Worm (Caenorhabditis elegans) whole organism, L1 larva: ENCODE data around the gene Y38C1BA.4.

Experiments used
- aly-2 ChIP-seq: fragments of 150-350 bp; optimal IDR thresholded peaks from 2 replicates; lab custom pipeline; 2014; ENCODE audit warnings: missing biosample characterization, missing genetic modification characterization
- blmp-1 ChIP-seq: fragments of 150-350 bp; optimal IDR thresholded peaks from 2 replicates; lab custom pipeline; 2014; ENCODE audit warnings: missing biosample characterization, missing genetic modification characterization
- ceh-63 ChIP-seq: fragments of 200-800 bp; sonication (Bioruptor generic); optimal IDR thresholded peaks from 2 replicates; lab custom pipeline; 2018; ENCODE audit warnings: mild to moderate bottlenecking, missing genetic modification characterization, missing compliant biosample characterization
- ceh-8 ChIP-seq: fragments of 200-800 bp; sonication (Bioruptor generic); optimal IDR thresholded peaks from 2 replicates; lab custom pipeline; 2018; ENCODE audit warnings: mild to moderate bottlenecking, missing genetic modification characterization, moderate library complexity, missing compliant biosample characterization
- ceh-88 ChIP-seq: fragments of 200-800 bp; sonication (Bioruptor generic); IDR thresholded peaks from 2 replicates; pipeline ENCODE4 v1.3.6; 2022; ENCODE audit warnings: missing genetic modification characterization, missing compliant biosample characterization
- efl-1 ChIP-seq, 4 experiments: fragments of 150-350 bp; optimal IDR thresholded peaks in 3 of 4; peaks in 1 of 4; 1 replicate in 1 of 4; 2 replicates in 3 of 4; lab custom pipeline; 2014; ENCODE audit warnings: missing biosample characterization in 2 of 4, missing genetic modification characterization in 2 of 4, missing genetic modification reagents in 2 of 4
- egl-13 ChIP-seq: sonication (generic microtip); optimal IDR thresholded peaks from 2 replicates; lab custom pipeline; 2016; ENCODE audit warnings: missing genotype, missing genetic modification reagents, missing genetic modification characterization, missing compliant biosample characterization
- elt-2 ChIP-seq: sonication (generic microtip); optimal IDR thresholded peaks from 2 replicates; lab custom pipeline; 2016; ENCODE audit warnings: missing genetic modification characterization, mild to moderate bottlenecking, inconsistent platforms, missing compliant biosample characterization, missing genetic modification reagents
- elt-3 ChIP-seq, 6 experiments: fragments of 150-350 bp in 1 of 6; sonication (generic microtip); optimal IDR thresholded peaks; 2 replicates each; lab custom pipeline; 2017 to 2018; ENCODE audit warnings: missing biosample characterization in 6 of 6, missing genetic modification characterization in 6 of 6, inconsistent platforms in 1 of 6
- ets-5 ChIP-seq: fragments of 200-800 bp; sonication (Bioruptor generic); IDR thresholded peaks from 2 replicates; pipeline ENCODE4 v1.3.6; 2022; ENCODE audit warnings: missing genetic modification characterization, missing compliant biosample characterization
- grh-1 ChIP-seq: fragments of 200-800 bp; sonication (Bioruptor generic); IDR thresholded peaks from 2 replicates; pipeline ENCODE4 v1.3.6; 2022; ENCODE audit warnings: missing genetic modification reagents, missing genetic modification characterization, missing compliant biosample characterization
- jun-1 ChIP-seq: fragments of 150-350 bp; optimal IDR thresholded peaks from 2 replicates; lab custom pipeline; 2014; ENCODE audit warnings: missing biosample characterization, missing genetic modification reagents, missing genetic modification characterization
- lin-14 ChIP-seq: fragments of 200-800 bp; sonication (Bioruptor generic); optimal IDR thresholded peaks from 2 replicates; lab custom pipeline; 2018; ENCODE audit warnings: mild to moderate bottlenecking, missing genetic modification characterization, moderate library complexity, missing compliant biosample characterization
- lin-35 ChIP-seq, 2 experiments: fragments of 150-350 bp; optimal IDR thresholded peaks; 2 replicates each; lab custom pipeline; 2014; ENCODE audit warnings: missing biosample characterization in 2 of 2, missing genetic modification characterization in 2 of 2, missing genetic modification reagents in 2 of 2
- lin-39 ChIP-seq: fragments of 150-350 bp; optimal IDR thresholded peaks from 2 replicates; lab custom pipeline; 2014; ENCODE audit warnings: missing biosample characterization, missing genetic modification reagents, missing genetic modification characterization
- lsy-2 ChIP-seq, 2 experiments: fragments of 150-350 bp; optimal IDR thresholded peaks; 2 replicates each; lab custom pipeline; 2014; ENCODE audit warnings: missing biosample characterization in 2 of 2, missing genetic modification characterization in 2 of 2
- mdl-1 ChIP-seq, 2 experiments: fragments of 150-350 bp; optimal IDR thresholded peaks; 2 replicates each; lab custom pipeline; 2014 to 2017; ENCODE audit warnings: missing biosample characterization in 2 of 2, missing genetic modification characterization in 2 of 2, inconsistent platforms in 1 of 2
- mep-1 ChIP-seq: fragments of 150-350 bp; optimal IDR thresholded peaks from 2 replicates; lab custom pipeline; 2014; ENCODE audit warnings: missing biosample characterization, missing genetic modification characterization
- nhr-11 ChIP-seq: fragments of 150-350 bp; optimal IDR thresholded peaks from 2 replicates; lab custom pipeline; 2014; ENCODE audit warnings: missing biosample characterization, missing genetic modification characterization
- nhr-19 ChIP-seq: fragments of 200-800 bp; sonication (Bioruptor generic); conservative IDR thresholded peaks from 2 replicates; pipeline ENCODE4 v1.3.6; 2022; ENCODE audit warnings: missing genetic modification characterization, missing compliant biosample characterization
- nhr-20 ChIP-seq: sonication (generic microtip); optimal IDR thresholded peaks from 2 replicates; lab custom pipeline; 2016; ENCODE audit warnings: mild to moderate bottlenecking, missing genetic modification characterization, missing compliant biosample characterization
- nhr-47 ChIP-seq: sonication (generic microtip); optimal IDR thresholded peaks from 2 replicates; lab custom pipeline; 2016; ENCODE audit warnings: mild to moderate bottlenecking, missing genetic modification characterization, moderate library complexity, missing compliant biosample characterization
- nhr-71 ChIP-seq: sonication (generic microtip); optimal IDR thresholded peaks from 2 replicates; lab custom pipeline; 2016; ENCODE audit warnings: mild to moderate bottlenecking, missing genetic modification characterization, moderate library complexity, missing compliant biosample characterization
- nhr-84 ChIP-seq: sonication (generic microtip); optimal IDR thresholded peaks from 2 replicates; lab custom pipeline; 2017; ENCODE audit warnings: missing biosample characterization, missing genetic modification characterization
- nhr-85 ChIP-seq: sonication (generic microtip); peaks from one replicate; lab custom pipeline; 2016; ENCODE audit warnings: missing genetic modification characterization, inconsistent platforms, missing compliant biosample characterization
- nhr-90 ChIP-seq: sonication (generic microtip); optimal IDR thresholded peaks from 2 replicates; lab custom pipeline; 2016; ENCODE audit warnings: mild to moderate bottlenecking, missing genetic modification characterization, missing compliant biosample characterization; ENCODE audit not compliant: poor library complexity
- pag-3 ChIP-seq: sonication (generic microtip); optimal IDR thresholded peaks from 2 replicates; lab custom pipeline; 2017; ENCODE audit warnings: missing genetic modification characterization, mild to moderate bottlenecking, missing compliant biosample characterization, antibody characterized with exemption, borderline replicate concordance; ENCODE audit not compliant: insufficient read depth
- pax-3 ChIP-seq: fragments of 200-800 bp; sonication (Bioruptor generic); optimal IDR thresholded peaks from 2 replicates; lab custom pipeline; 2018; ENCODE audit warnings: mild to moderate bottlenecking, missing genetic modification characterization, moderate library complexity, missing compliant biosample characterization
- pqm-1 ChIP-seq: sonication (generic microtip); optimal IDR thresholded peaks from 3 replicates; lab custom pipeline; 2017; ENCODE audit warnings: missing biosample characterization, missing genetic modification characterization
- skn-1 ChIP-seq: fragments of 150-350 bp; optimal IDR thresholded peaks from 2 replicates; lab custom pipeline; 2014; ENCODE audit warnings: missing biosample characterization, missing genetic modification characterization
- snu-23 ChIP-seq: sonication (generic microtip); optimal IDR thresholded peaks from 2 replicates; lab custom pipeline; 2016; ENCODE audit warnings: missing genetic modification characterization, missing compliant biosample characterization
- sup-37 ChIP-seq: fragments of 200-800 bp; sonication (Bioruptor generic); optimal IDR thresholded peaks from 2 replicates; lab custom pipeline; 2018; ENCODE audit warnings: mild to moderate bottlenecking, missing genetic modification characterization, missing compliant biosample characterization
- tbx-2 ChIP-seq: sonication (generic microtip); optimal IDR thresholded peaks from 2 replicates; lab custom pipeline; 2016; ENCODE audit warnings: missing genetic modification characterization, missing compliant biosample characterization
- unc-30 ChIP-seq: sonication (generic microtip); optimal IDR thresholded peaks from 2 replicates; lab custom pipeline; 2017; ENCODE audit warnings: missing biosample characterization, missing genetic modification characterization
- vab-15 ChIP-seq: sonication (generic microtip); optimal IDR thresholded peaks from 2 replicates; lab custom pipeline; 2017; ENCODE audit warnings: missing genotype, mild to moderate bottlenecking, missing genetic modification characterization, missing compliant biosample characterization
- zag-1 ChIP-seq: fragments of 150-350 bp; optimal IDR thresholded peaks from 2 replicates; lab custom pipeline; 2014; ENCODE audit warnings: missing biosample characterization, missing genetic modification characterization

Gene Y38C1BA.4

DNA sequence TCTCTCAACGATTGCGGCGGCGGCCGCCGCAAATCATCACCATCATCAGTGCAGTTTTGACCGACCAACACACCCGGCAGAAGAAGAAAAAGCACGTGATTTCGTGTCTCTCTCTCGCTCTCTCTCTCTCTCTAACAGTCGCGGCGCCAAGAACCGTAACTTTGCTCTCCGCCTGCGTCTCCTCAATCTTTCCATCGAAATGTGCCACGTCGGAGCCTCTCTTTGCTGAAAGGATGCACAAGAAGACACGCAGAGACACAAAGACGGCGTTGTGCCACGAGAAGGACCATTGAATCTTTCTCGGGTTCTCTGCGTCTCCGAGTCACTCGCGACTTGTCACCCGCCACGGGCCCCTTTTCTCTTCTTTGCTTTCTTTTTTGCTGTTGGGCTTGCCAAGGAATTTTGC, 36.2 kb downstream of the Y38C1BA.4 start (continued):
- TF ChIP-seq pag-3 (tag; lab: Kevin White, UChicago) = peak; percentile 41
- TF ChIP-seq zag-1 (tag; lab: Kevin White, UChicago) = no peak
- TF ChIP-seq mep-1 (tag; lab: Kevin White, UChicago) = peak; percentile 67
- peak; percentile 21 for TF ChIP-seq egl-13 (tag; lab: Kevin White, UChicago)
- TF ChIP-seq lin-14 (GFP tag; lab: Kevin White, UChicago) = peak; percentile 89
- peak; percentile 3 for TF ChIP-seq ceh-8
- TF ChIP-seq ets-5 (GFP tag; lab: Robert Waterston, UW) = no peak
- no peak for TF ChIP-seq nhr-84 (tag; lab: Kevin White, UChicago)
- peak; percentile 35 for TF ChIP-seq jun-1 (tag; lab: Kevin White, UChicago)
- no peak for TF ChIP-seq unc-30 (tag; lab: Kevin White, UChicago)

DNA sequence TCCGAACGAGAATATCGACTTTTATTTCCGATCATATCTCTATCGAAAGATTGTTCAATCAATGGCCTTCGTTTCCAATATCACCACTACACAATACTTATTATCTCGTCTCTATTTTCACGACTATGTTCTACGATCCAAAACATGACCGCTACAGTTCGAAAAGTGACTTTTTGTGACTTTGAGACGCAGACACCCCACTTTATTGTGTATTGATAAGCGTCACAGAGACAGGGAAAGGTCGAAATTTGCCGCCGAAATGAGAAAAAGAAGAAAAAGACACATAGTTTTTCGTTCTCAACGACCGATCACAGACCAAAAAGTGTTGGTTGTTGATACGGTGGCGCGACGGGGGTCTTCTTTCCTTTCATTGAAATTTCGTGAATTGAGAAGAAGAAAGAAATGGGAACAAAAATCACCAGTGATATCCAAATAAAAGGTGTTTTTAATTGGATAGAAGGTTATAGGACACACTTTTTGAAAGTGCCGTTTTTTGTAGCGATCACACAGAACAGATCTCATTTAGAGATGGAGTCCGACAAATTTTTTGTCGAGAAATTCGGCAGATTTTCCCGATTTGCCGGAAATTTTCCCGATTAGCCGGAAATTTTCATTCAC, 37.8 kb downstream of the Y38C1BA.4 start:
- TF ChIP-seq efl-1 (optimal IDR thresholded peaks at IDR 0.05; lab: Kevin White, UChicago) (no peak), efl-1 (GFP tag; optimal IDR thresholded peaks at IDR 0.05 in 1 of 2; lab: Kevin White, UChicago) (peak in 1 of 2 experiments; percentile 78), tbx-2 (tag; lab: Kevin White, UChicago) (peak; percentile 38), zag-1 (tag; lab: Kevin White, UChicago) (no peak), nhr-19 (peak; percentile 26; the same call in 1 of the 2 replicates), nhr-85 (tag; lab: Kevin White, UChicago) (peak; percentile 94), nhr-20 (tag; lab: Kevin White, UChicago) (peak; percentile 84), mdl-1 (tag; optimal IDR thresholded peaks at IDR 0.05; lab: Kevin White, UChicago) (peak in 1 of 2 experiments; percentile 38), mep-1 (tag; lab: Kevin White, UChicago) (peak; percentile 5), pax-3 (tag; lab: Kevin White, UChicago) (no peak), elt-3 (tag; optimal IDR thresholded peaks at IDR 0.05; lab: Kevin White, UChicago) (peak in 5 of 6 experiments; percentile 45 to 96 (median 80)), snu-23 (GFP tag; lab: Kevin White, UChicago) (peak; percentile 36), lsy-2 (tag; optimal IDR thresholded peaks at IDR 0.05; lab: Kevin White, UChicago) (peak in 1 of 2 experiments; percentile 38), nhr-71 (peak; percentile 70), ceh-63 (GFP tag; lab: Kevin White, UChicago) (no peak), elt-2 (peak; percentile 10), nhr-90 (peak; percentile 41), nhr-47 (tag; lab: Kevin White, UChicago) (peak; percentile 25), lin-39 (tag; lab: Kevin White, UChicago) (no peak), pqm-1 (tag; lab: Kevin White, UChicago) (no peak), lin-14 (GFP tag; lab: Kevin White, UChicago) (peak; percentile 78), lin-35 (GFP tag; optimal IDR thresholded peaks at IDR 0.05; lab: Kevin White, UChicago) (peak in 1 of 2 experiments; percentile 31), blmp-1 (peak; percentile 95), ceh-88 (no peak)
- TF ChIP-seq, all 84 proteins: peak for 17

DNA sequence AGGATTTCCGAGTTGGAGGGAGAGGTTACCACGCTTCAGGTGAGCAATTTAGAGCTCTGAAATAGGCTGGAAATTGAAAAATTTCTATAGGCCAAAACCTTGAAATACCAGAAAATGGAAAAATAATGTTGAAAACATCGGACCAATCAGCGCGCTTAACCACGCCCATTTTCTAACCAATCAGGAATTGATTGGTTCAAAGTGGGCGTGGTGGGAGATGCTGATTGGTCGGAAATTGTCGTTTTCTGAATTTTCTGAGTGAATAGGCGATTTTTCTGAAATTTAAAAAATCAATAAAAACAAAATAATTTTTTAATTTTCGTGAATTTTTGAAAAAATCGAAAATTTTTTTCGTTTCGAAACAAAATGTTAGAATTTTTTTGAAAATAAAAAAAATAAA, 39.3 kb downstream of the Y38C1BA.4 start:
- TF ChIP-seq sup-37 (GFP tag; lab: Kevin White, UChicago) = no peak
- TF ChIP-seq nhr-90 = no peak
- no peak for TF ChIP-seq skn-1
- TF ChIP-seq grh-1 (GFP tag; lab: Robert Waterston, UW) = no peak
- TF ChIP-seq nhr-47 (tag; lab: Kevin White, UChicago) = no peak
- no peak for TF ChIP-seq tbx-2 (tag; lab: Kevin White, UChicago)
- TF ChIP-seq elt-2 = no peak
- no peak for TF ChIP-seq vab-15 (tag; lab: Kevin White, UChicago)
- TF ChIP-seq nhr-11 (tag; lab: Kevin White, UChicago) = no peak
- TF ChIP-seq aly-2 (tag; lab: Kevin White, UChicago) = no peak
